Fruit fly (Drosophila melanogaster): ENCODE results near the gene Eig71Eh.

Eig71Eh gene

DNA sequence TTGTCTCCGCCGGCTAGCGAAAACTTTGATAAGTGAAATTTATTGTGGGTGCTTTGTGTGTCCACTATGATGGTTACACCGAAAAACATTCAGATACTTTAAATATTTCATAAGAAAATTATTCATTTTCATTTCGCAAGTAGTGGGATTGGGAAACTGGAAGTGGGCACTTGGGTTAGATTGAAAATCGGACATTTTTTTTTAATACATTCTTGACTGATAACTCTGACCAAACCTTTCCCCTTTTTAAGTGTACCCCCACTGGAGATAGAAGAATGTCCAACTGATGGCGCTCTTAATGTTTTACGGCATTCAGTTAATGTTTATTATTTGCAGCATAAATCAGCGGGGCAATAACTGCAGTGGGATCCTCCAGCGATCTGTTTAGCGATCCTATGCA is 18.4 kb upstream of the Eig71Eh start (continued):
- TF ChIP-seq bigmax (GFP tag; optimal IDR thresholded peaks at IDR 0.05) (no peak), Fer2 (tag; optimal IDR thresholded peaks at IDR 0.05) (no peak), CG1603 (tag; optimal IDR thresholded peaks at IDR 0.05) (peak; percentile 22), CG17912 (GFP tag; optimal IDR thresholded peaks at IDR 0.05) (no peak), CG8089 (GFP tag; optimal IDR thresholded peaks at IDR 0.05) (no peak), Sox102F (GFP tag; optimal IDR thresholded peaks at IDR 0.05) (peak; percentile 32), vvl (GFP tag; IDR thresholded peaks at IDR 0.05) (no peak), tna (GFP tag; IDR thresholded peaks at IDR 0.05; ENCODE audit: partially characterized antibody) (no peak), croc (GFP tag; conservative IDR thresholded peaks at IDR 0.05) (no peak), her (GFP tag; optimal IDR thresholded peaks at IDR 0.05) (no peak), CG18476 (GFP tag; optimal IDR thresholded peaks at IDR 0.05) (no peak), Deaf1 (tag; optimal IDR thresholded peaks at IDR 0.05) (no peak), kay (GFP tag; optimal IDR thresholded peaks at IDR 0.05) (no peak), sens (GFP tag) (peak; percentile 70), Abd-B (GFP tag; optimal IDR thresholded peaks at IDR 0.05) (no peak), fd3F (GFP tag; optimal IDR thresholded peaks at IDR 0.05) (no peak), row (GFP tag; IDR thresholded peaks at IDR 0.05) (peak; percentile 46; the same call in 2 of the 3 replicates), seq (GFP tag; IDR thresholded peaks at IDR 0.05) (no peak), CG3838 (GFP tag; optimal IDR thresholded peaks at IDR 0.05) (no peak), NK7.1 (GFP tag; optimal IDR thresholded peaks at IDR 0.05) (no peak), CG7745 (tag; optimal IDR thresholded peaks at IDR 0.05) (no peak), CG7839 (tag; optimal IDR thresholded peaks at IDR 0.05) (peak; percentile 29), caup (GFP tag; optimal IDR thresholded peaks at IDR 0.05; ENCODE audit: severe bottlenecking) (no peak), NFAT (GFP tag; IDR thresholded peaks at IDR 0.05) (no peak), phol (tag; optimal IDR thresholded peaks at IDR 0.05) (peak; percentile 18), gce (GFP tag; IDR thresholded peaks at IDR 0.05) (no peak), dmrt11E (tag; optimal IDR thresholded peaks at IDR 0.05) (no peak), ewg (GFP tag; optimal IDR thresholded peaks at IDR 0.05) (no peak), CG4820 (GFP tag; optimal IDR thresholded peaks at IDR 0.05) (peak; percentile 7), CG2678 (tag; optimal IDR thresholded peaks at IDR 0.05) (peak; percentile 33), H15 (GFP tag; IDR thresholded peaks at IDR 0.05) (no peak), Antp (GFP tag; optimal IDR thresholded peaks at IDR 0.05) (no peak), pros (GFP tag; optimal IDR thresholded peaks at IDR 0.05) (no peak), CG2120 (GFP tag; optimal IDR thresholded peaks at IDR 0.05) (peak; percentile 18), nom (GFP tag; optimal IDR thresholded peaks at IDR 0.05) (no peak), CG17186 (GFP tag; optimal IDR thresholded peaks at IDR 0.05) (no peak), ind (GFP tag; optimal IDR thresholded peaks at IDR 0.05) (peak; percentile 6), fru (optimal IDR thresholded peaks at IDR 0.05) (no peak), CG16863 (GFP tag; optimal IDR thresholded peaks at IDR 0.05) (no peak), grau (tag; optimal IDR thresholded peaks at IDR 0.05) (peak; percentile 18), CG14710 (tag; optimal IDR thresholded peaks at IDR 0.05) (peak; percentile 6), CG10979 (tag; optimal IDR thresholded peaks at IDR 0.05) (peak; percentile 25), CG11696 (GFP tag; IDR thresholded peaks at IDR 0.05) (no peak), CG17359 (tag; optimal IDR thresholded peaks at IDR 0.05) (peak; percentile 30), CG9817 (tag; optimal IDR thresholded peaks at IDR 0.05) (no peak), sd (tag; optimal IDR thresholded peaks at IDR 0.05) (no peak), cad (GFP tag; optimal IDR thresholded peaks at IDR 0.05) (no peak), cg (GFP tag; optimal IDR thresholded peaks at IDR 0.05) (no peak), CG10366 (GFP tag; IDR thresholded peaks at IDR 0.05) (no peak), CG14014 (GFP tag; IDR thresholded peaks at IDR 0.05) (0 out of 2 replicates have a peak, but pooled peaks have one; percentile 34), mld (GFP tag; IDR thresholded peaks at IDR 0.05; ENCODE audit: partially characterized antibody) (no peak)

All from whole organism, embryonic.